Worm (Caenorhabditis elegans) whole organism, young adult: ENCODE results near the gene C01B10.9.
A peak's percentile ranks its signal among the peaks of the same experiment; 100 is the strongest.

Source experiments
- B0336.3 ChIP-seq: fragments of 200-800 bp; sonication (Bioruptor generic); IDR thresholded peaks from 2 replicates; pipeline ENCODE4 v1.3.6; 2022; ENCODE audit warnings: missing genetic modification characterization, missing compliant biosample characterization
- F49E8.2 ChIP-seq: sonication (generic microtip); optimal IDR thresholded peaks from 3 replicates; lab custom pipeline; 2017; ENCODE audit warnings: missing genetic modification characterization, mild to moderate bottlenecking, missing compliant biosample characterization, antibody characterized with exemption, moderate library complexity; ENCODE audit not compliant: insufficient read depth
- T26A5.8 ChIP-seq: sonication (generic microtip); optimal IDR thresholded peaks from 2 replicates; lab custom pipeline; 2016; ENCODE audit warnings: missing genetic modification characterization, missing compliant biosample characterization
- Y56A3A.18 ChIP-seq: fragments of 200-800 bp; sonication (Bioruptor generic); IDR thresholded peaks from 2 replicates; pipeline ENCODE4 v1.3.6; 2022; ENCODE audit warnings: missing genetic modification reagents, missing genetic modification characterization, missing compliant biosample characterization
- Y95B8A.8 ChIP-seq: fragments of 200-800 bp; sonication (Bioruptor generic); IDR thresholded peaks from 2 replicates; pipeline ENCODE4 v1.3.6; 2022; ENCODE audit warnings: missing genetic modification reagents, missing genetic modification characterization, missing compliant biosample characterization
- ama-1 ChIP-seq, 3 experiments: fragments of 150-350 bp in 1 of 3; sonication (generic microtip) in 2 of 3; optimal IDR thresholded peaks; 2 replicates each; lab custom pipeline; 2014 to 2018; ENCODE audit warnings: missing biosample characterization in 2 of 3, missing genetic modification characterization in 2 of 3, missing genetic modification reagents in 2 of 3
- aptf-2 ChIP-seq: fragments of 200-800 bp; sonication (Bioruptor generic); conservative IDR thresholded peaks from 2 replicates; pipeline ENCODE4 v1.3.6; 2022; ENCODE audit warnings: missing genetic modification reagents, missing genetic modification characterization, missing compliant biosample characterization
- cebp-1 ChIP-seq, 2 experiments: fragments of 200-800 bp in 1 of 2; sonication (Bioruptor generic) in 1 of 2; sonication (generic microtip) in 1 of 2; IDR thresholded peaks in 1 of 2; optimal IDR thresholded peaks in 1 of 2; 2 replicates each; pipeline versions ENCODE4 v1.3.6 to Lab custom; 2017 to 2022; ENCODE audit warnings: missing compliant biosample characterization in 2 of 2, missing genetic modification characterization in 2 of 2, mild to moderate bottlenecking in 1 of 2, missing genetic modification reagents in 1 of 2, moderate library complexity in 1 of 2
- ceh-58 ChIP-seq: fragments of 200-800 bp; sonication (Bioruptor generic); IDR thresholded peaks from 2 replicates; pipeline ENCODE4 v1.3.6; 2022; ENCODE audit warnings: missing genetic modification characterization, missing compliant biosample characterization
- dpff-1 ChIP-seq: sonication (generic microtip); optimal IDR thresholded peaks from 2 replicates; lab custom pipeline; 2017; ENCODE audit warnings: mild to moderate bottlenecking, missing genetic modification characterization, missing compliant biosample characterization
- egrh-3 ChIP-seq: fragments of 200-800 bp; sonication (Bioruptor generic); IDR thresholded peaks from 2 replicates; pipeline ENCODE4 v1.3.6; 2022; ENCODE audit warnings: missing genetic modification reagents, missing genetic modification characterization, missing compliant biosample characterization
- gei-17 ChIP-seq: fragments of 200-800 bp; sonication (Bioruptor generic); optimal IDR thresholded peaks from 2 replicates; lab custom pipeline; 2018; ENCODE audit warnings: mild to moderate bottlenecking, missing genetic modification characterization, missing compliant biosample characterization
- hlh-12 ChIP-seq: sonication (generic microtip); optimal IDR thresholded peaks from 2 replicates; lab custom pipeline; 2016; ENCODE audit warnings: missing genetic modification characterization, missing compliant biosample characterization
- hlh-26 ChIP-seq: fragments of 200-800 bp; sonication (Bioruptor generic); conservative IDR thresholded peaks from 2 replicates; pipeline ENCODE4 v1.3.6; 2022; ENCODE audit warnings: missing genetic modification reagents, missing genetic modification characterization, missing compliant biosample characterization
- lag-1 ChIP-seq: fragments of 200-800 bp; sonication (Bioruptor generic); IDR thresholded peaks from 2 replicates; pipeline ENCODE4 v1.3.6; 2022; ENCODE audit warnings: missing genetic modification reagents, missing genetic modification characterization, missing compliant biosample characterization
- lin-35 ChIP-seq, 3 experiments: fragments of 150-350 bp in 2 of 3; sonication (generic microtip) in 1 of 3; optimal IDR thresholded peaks; 2 replicates each; lab custom pipeline; 2014 to 2018; ENCODE audit warnings: missing biosample characterization in 3 of 3, missing genetic modification characterization in 3 of 3, missing genetic modification reagents in 3 of 3
- lin-40 ChIP-seq: sonication (generic microtip); optimal IDR thresholded peaks from 2 replicates; lab custom pipeline; 2016; ENCODE audit warnings: missing genetic modification characterization, mild to moderate bottlenecking, missing compliant biosample characterization, missing genotype, missing genetic modification reagents
- mxl-1 ChIP-seq: sonication (generic microtip); optimal IDR thresholded peaks from 2 replicates; lab custom pipeline; 2016; ENCODE audit warnings: missing genetic modification characterization, missing compliant biosample characterization
- nfyb-1 ChIP-seq: fragments of 200-800 bp; sonication (Bioruptor generic); IDR thresholded peaks from 2 replicates; pipeline ENCODE4 v1.3.6; 2022; ENCODE audit warnings: missing genetic modification reagents, missing genetic modification characterization, missing compliant biosample characterization
- nhr-80 ChIP-seq: sonication (generic microtip); optimal IDR thresholded peaks from 2 replicates; lab custom pipeline; 2016; ENCODE audit warnings: missing genetic modification characterization, missing compliant biosample characterization
- rcor-1 ChIP-seq: fragments of 200-800 bp; sonication (Bioruptor generic); IDR thresholded peaks from 2 replicates; pipeline ENCODE4 v1.3.6; 2022; ENCODE audit warnings: missing genetic modification reagents, missing genetic modification characterization, missing compliant biosample characterization
- rec-8 ChIP-seq, 2 experiments: sonication (generic microtip); optimal IDR thresholded peaks; 2 replicates each; lab custom pipeline; 2016; ENCODE audit warnings: mild to moderate bottlenecking in 2 of 2, missing genetic modification characterization in 2 of 2, missing genetic modification reagents in 2 of 2, missing genotype in 2 of 2, missing biosample characterization in 1 of 2, missing compliant biosample characterization in 1 of 2, moderate library complexity in 1 of 2
- repo-1 ChIP-seq: sonication (generic microtip); optimal IDR thresholded peaks from 2 replicates; lab custom pipeline; 2017; ENCODE audit warnings: mild to moderate bottlenecking, missing genetic modification characterization, missing compliant biosample characterization
- rpc-1 ChIP-seq, 2 experiments: fragments of 150-350 bp in 1 of 2; sonication (generic microtip) in 1 of 2; optimal IDR thresholded peaks; 2 replicates each; lab custom pipeline; 2014 to 2018; ENCODE audit warnings: missing biosample characterization in 1 of 2, missing genetic modification characterization in 1 of 2, missing genetic modification reagents in 1 of 2, missing genotype in 1 of 2
- snpc-1.3 ChIP-seq: sonication (generic microtip); optimal IDR thresholded peaks from 2 replicates; lab custom pipeline; 2017; ENCODE audit warnings: missing genetic modification characterization, mild to moderate bottlenecking, missing compliant biosample characterization, antibody characterized with exemption, moderate library complexity, missing genotype, missing genetic modification reagents; ENCODE audit not compliant: insufficient read depth
- snpc-4 ChIP-seq, 5 experiments: fragments of 150-350 bp in 1 of 5; sonication (generic microtip) in 4 of 5; optimal IDR thresholded peaks; 2 replicates each; lab custom pipeline; 2014 to 2018; ENCODE audit warnings: missing genetic modification characterization in 5 of 5, missing biosample characterization in 3 of 5, antibody characterized with exemption in 2 of 5, mild to moderate bottlenecking in 2 of 5, missing compliant biosample characterization in 2 of 5, missing genotype in 2 of 5, moderate library complexity in 2 of 5, missing genetic modification reagents in 1 of 5
- somi-1 ChIP-seq: fragments of 200-800 bp; sonication (Bioruptor generic); optimal IDR thresholded peaks from 2 replicates; lab custom pipeline; 2018; ENCODE audit warnings: mild to moderate bottlenecking, missing genetic modification characterization, missing compliant biosample characterization
- tbp1 ChIP-seq: fragments of 200-800 bp; sonication (Bioruptor generic); optimal IDR thresholded peaks from 2 replicates; lab custom pipeline; 2018; ENCODE audit warnings: mild to moderate bottlenecking, missing genetic modification characterization, missing compliant biosample characterization
- unc-62 ChIP-seq: fragments of 150-350 bp; optimal IDR thresholded peaks from 2 replicates; lab custom pipeline; 2014; ENCODE audit warnings: missing biosample characterization, missing genetic modification reagents, missing genetic modification characterization
- ztf-25 ChIP-seq: fragments of 200-800 bp; sonication (Bioruptor generic); IDR thresholded peaks from 2 replicates; pipeline ENCODE4 v1.3.6; 2022; ENCODE audit warnings: missing genetic modification reagents, missing genetic modification characterization, missing compliant biosample characterization

Gene C01B10.9

DNA sequence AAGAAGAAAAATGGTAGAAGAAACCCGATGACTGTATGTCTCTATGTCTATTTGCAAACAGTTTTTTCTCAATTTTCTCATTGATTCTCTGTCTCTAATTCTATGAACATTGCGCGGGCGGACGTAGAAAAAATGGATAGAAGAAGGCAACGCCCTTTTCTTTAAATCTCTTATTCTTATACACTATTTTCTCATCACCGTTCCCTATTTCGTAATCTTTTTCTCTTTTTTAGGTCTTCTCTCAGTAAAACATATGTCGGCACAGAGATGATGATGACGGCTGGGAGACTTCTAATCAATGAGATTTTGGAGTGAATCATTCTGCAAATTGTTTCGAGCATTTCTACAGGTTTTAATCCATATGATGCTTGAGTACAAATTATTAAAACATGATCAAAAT is 9.9 kb upstream of the C01B10.9 start:
- TF ChIP-seq lag-1 (GFP tag; lab: Robert Waterston, UW) (no peak), cebp-1 (GFP tag; IDR thresholded peaks at IDR 0.05; lab: Robert Waterston, UW) (peak; percentile 70), cebp-1 (tag; optimal IDR thresholded peaks at IDR 0.05; lab: Kevin White, UChicago) (peak; percentile 89), nfyb-1 (GFP tag; lab: Robert Waterston, UW) (no peak), repo-1 (no peak), snpc-1.3 (no peak), F49E8.2 (tag; lab: Kevin White, UChicago) (no peak), gei-17 (no peak), rcor-1 (GFP tag; lab: Robert Waterston, UW) (no peak), T26A5.8 (tag; lab: Kevin White, UChicago) (no peak), somi-1 (GFP tag; lab: Kevin White, UChicago) (peak; percentile 4)
- TF ChIP-seq, all 124 proteins: peak for 2

DNA sequence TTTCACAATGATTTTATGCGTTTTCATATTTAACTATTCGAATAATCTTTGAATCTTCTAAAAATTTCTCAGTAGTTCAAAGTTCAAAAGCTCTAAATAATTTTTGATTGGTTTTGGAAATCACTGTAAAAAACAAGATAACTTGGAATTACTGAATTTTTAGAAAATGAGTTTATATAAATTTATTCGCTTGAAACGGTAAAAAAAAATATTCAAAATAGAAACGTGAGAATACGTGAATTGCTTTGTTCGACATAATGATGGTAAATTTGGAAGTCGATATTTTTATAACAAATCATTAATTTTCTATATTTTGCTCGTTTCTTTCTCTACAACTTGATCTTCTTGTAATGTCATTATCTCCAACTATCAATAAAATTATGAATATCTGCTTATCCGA is 8.6 kb upstream of the C01B10.9 start, which contains the start of gene C01B10.44:
TSS of gene C01B10.44 (plus strand) at position 301 of the 400 bp plus-strand sequence.
- TF ChIP-seq hlh-12 (tag; lab: Kevin White, UChicago) = no peak
- TF ChIP-seq Y95B8A.8 (GFP tag; lab: Robert Waterston, UW) = no peak
- no peak for TF ChIP-seq aptf-2 (GFP tag; lab: Robert Waterston, UW)
- TF ChIP-seq mxl-1 (tag; lab: Kevin White, UChicago) = no peak
- no peak for TF ChIP-seq lin-40 (tag; lab: Kevin White, UChicago)
- no peak for TF ChIP-seq lag-1 (GFP tag; lab: Robert Waterston, UW)
- no peak for TF ChIP-seq ceh-58 (GFP tag; lab: Robert Waterston, UW)
- no peak for TF ChIP-seq unc-62 (GFP tag; lab: Kevin White, UChicago)
- TF ChIP-seq ama-1 (optimal IDR thresholded peaks at IDR 0.05; lab: Kevin White, UChicago) = no peak
- no peak for TF ChIP-seq ama-1 (GFP tag; optimal IDR thresholded peaks at IDR 0.05; lab: Kevin White, UChicago)
- TF ChIP-seq ztf-25 = no peak
- no peak for TF ChIP-seq hlh-26
- no peak for TF ChIP-seq egrh-3
- no peak for TF ChIP-seq lin-35 (GFP tag; optimal IDR thresholded peaks at IDR 0.05; lab: Kevin White, UChicago)
- no peak for TF ChIP-seq rec-8 (tag; optimal IDR thresholded peaks at IDR 0.05; lab: Kevin White, UChicago)
- TF ChIP-seq dpff-1 (tag; lab: Kevin White, UChicago) = no peak
- TF ChIP-seq B0336.3 (GFP tag; lab: Robert Waterston, UW) = no peak

DNA sequence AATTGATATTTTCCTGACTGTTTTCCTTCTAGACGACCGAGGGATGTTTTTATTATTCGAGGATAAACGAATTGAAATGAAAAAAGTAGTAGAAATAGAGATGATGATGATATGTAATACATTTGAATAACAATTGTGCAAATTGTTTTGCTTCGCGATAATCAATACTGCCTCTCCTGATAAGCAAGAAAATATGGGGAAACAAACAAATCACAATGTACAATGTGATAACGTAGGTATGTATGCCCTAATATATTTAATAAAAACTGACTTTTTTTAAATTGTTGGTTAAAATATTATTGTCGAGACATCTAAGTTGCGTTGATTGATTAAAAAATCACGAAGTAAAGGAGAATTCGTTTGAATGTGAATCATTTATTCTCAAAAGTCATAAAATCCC is 4.2 kb upstream of the C01B10.9 start, which contains the start of gene cest-5.2:
TSS of gene cest-5.2 (minus strand) at position 128 of the 400 bp plus-strand sequence.
- TF ChIP-seq tbp1 (GFP tag; lab: Kevin White, UChicago) (no peak), nhr-80 (tag; lab: Kevin White, UChicago) (peak; percentile 19)

DNA sequence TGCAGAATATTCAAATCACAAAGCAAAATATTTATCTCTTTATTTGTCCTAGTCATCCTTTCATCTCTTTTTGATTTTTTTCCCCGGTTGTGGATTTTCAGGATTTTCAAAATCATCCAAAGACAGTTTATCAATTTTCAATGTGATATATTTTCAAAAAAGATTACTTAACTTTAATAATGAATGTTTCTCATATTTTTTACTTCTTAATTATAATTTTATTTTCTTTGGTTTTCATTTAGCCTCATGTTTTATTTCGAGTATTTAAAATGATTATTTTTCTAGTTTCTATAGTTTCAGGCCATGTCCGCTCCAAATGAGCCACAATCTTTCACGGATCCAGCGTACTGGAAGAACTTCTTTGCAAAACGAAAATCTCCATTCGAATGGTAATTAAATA is 2.8 kb downstream of the C01B10.9 start, which contains the start of gene metl-13:
TSS of gene metl-13 (plus strand) at position 301 of the 400 bp plus-strand sequence.
- TF ChIP-seq snpc-4 (GFP tag; optimal IDR thresholded peaks at IDR 0.05; lab: Kevin White, UChicago) = no peak
- peak in 1 of 4 experiments; percentile 55 for TF ChIP-seq snpc-4 (tag; optimal IDR thresholded peaks at IDR 0.05; lab: Kevin White, UChicago)
- TF ChIP-seq rpc-1 (optimal IDR thresholded peaks at IDR 0.05; lab: Kevin White, UChicago) = no peak
- TF ChIP-seq rpc-1 (tag; optimal IDR thresholded peaks at IDR 0.05; lab: Kevin White, UChicago) = no peak

DNA sequence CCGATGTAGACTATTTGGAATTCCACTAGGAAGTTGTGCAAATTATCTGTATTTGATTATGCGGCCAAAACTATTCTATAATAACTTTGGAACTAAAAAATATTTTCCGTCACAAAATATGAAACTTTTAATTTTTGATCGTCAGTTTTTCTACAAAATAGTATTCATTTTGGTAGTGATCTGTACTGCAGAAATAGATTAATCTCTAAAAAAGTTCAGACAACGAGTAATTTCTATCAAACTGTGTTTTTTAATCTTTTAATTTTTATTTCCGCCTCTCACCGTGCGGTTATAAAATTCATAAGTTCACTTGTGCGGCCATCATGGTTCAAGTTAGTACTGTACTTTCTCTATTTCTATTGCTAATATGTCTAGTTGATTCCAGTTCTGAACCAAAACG is 6.2 kb downstream of the C01B10.9 start, which contains the start of gene C01B10.7:
TSS of gene C01B10.7 (plus strand) at position 301 of the 400 bp plus-strand sequence.
- TF ChIP-seq lin-40 (tag; lab: Kevin White, UChicago) = no peak
- TF ChIP-seq Y56A3A.18 (GFP tag; lab: Robert Waterston, UW) = no peak
